Fruit fly (Drosophila melanogaster) whole organism, embryonic: ENCODE results near the gene IFT54.
A peak's percentile ranks its signal among the peaks of the same experiment; 100 is the strongest.

Source experiments
- Ada2b ChIP-seq: fragments of 200-800 bp; sonication (Bioruptor generic); IDR thresholded peaks from 2 replicates; pipeline ENCODE4 v1.3.6; 2022; ENCODE audit warnings: missing biosample characterization, missing genetic modification characterization
- Adf1 ChIP-seq: fragments of 200-800 bp; sonication (Bioruptor generic); IDR thresholded peaks from 2 replicates; pipeline ENCODE4 v1.3.6; 2022; ENCODE audit warnings: missing biosample characterization, missing genetic modification characterization
- Atf3 ChIP-seq: fragments of 200-800 bp; sonication (Bioruptor generic); optimal IDR thresholded peaks from 3 replicates; lab custom pipeline; 2016; ENCODE audit warnings: missing biosample characterization, missing genetic modification characterization
- Blimp-1 ChIP-seq: fragments of 200-800 bp; sonication (Bioruptor generic); optimal IDR thresholded peaks from 3 replicates; lab custom pipeline; 2018; ENCODE audit warnings: missing biosample characterization, missing genetic modification characterization, mild to moderate bottlenecking, moderate library complexity, missing genetic modification reagents
- CG10462 ChIP-seq: fragments of 200-800 bp; sonication (Bioruptor generic); optimal IDR thresholded peaks from 2 replicates; lab custom pipeline; 2016; ENCODE audit warnings: missing biosample characterization, missing genetic modification characterization
- CG10565 ChIP-seq: fragments of 200-800 bp; sonication (Bioruptor generic); optimal IDR thresholded peaks from 3 replicates; lab custom pipeline; 2016; ENCODE audit warnings: missing biosample characterization, mild to moderate bottlenecking, missing genetic modification characterization
- CG13123 ChIP-seq: fragments of 200-800 bp; sonication (Bioruptor generic); optimal IDR thresholded peaks from 2 replicates; lab custom pipeline; 2016; ENCODE audit warnings: missing biosample characterization, missing genetic modification characterization
- CG1603 ChIP-seq: fragments of 200-800 bp; sonication (Bioruptor generic); optimal IDR thresholded peaks from 2 replicates; lab custom pipeline; 2019; ENCODE audit warnings: missing biosample characterization, mild to moderate bottlenecking, missing genetic modification characterization, moderate library complexity
- CG16815 ChIP-seq: fragments of 200-800 bp; sonication (Bioruptor generic); optimal IDR thresholded peaks from 3 replicates; lab custom pipeline; 2017; ENCODE audit warnings: missing biosample characterization, mild to moderate bottlenecking, missing genetic modification characterization
- CG17186 ChIP-seq: fragments of 200-800 bp; sonication (Bioruptor generic); optimal IDR thresholded peaks from 3 replicates; lab custom pipeline; 2017; ENCODE audit warnings: missing biosample characterization, missing genetic modification reagents, missing genetic modification characterization
- CG17359 ChIP-seq: fragments of 200-800 bp; sonication (Bioruptor generic); optimal IDR thresholded peaks from 3 replicates; lab custom pipeline; 2018; ENCODE audit warnings: missing biosample characterization, mild to moderate bottlenecking, missing genetic modification characterization, moderate library complexity
- CG17829 ChIP-seq: fragments of 200-800 bp; optimal IDR thresholded peaks from 2 replicates; lab custom pipeline; 2019; ENCODE audit warnings: missing biosample characterization, mild to moderate bottlenecking, missing genetic modification characterization, moderate library complexity
- CG30020 ChIP-seq: fragments of 200-800 bp; optimal IDR thresholded peaks from 2 replicates; lab custom pipeline; 2019; ENCODE audit warnings: missing biosample characterization, mild to moderate bottlenecking, missing genetic modification characterization, moderate library complexity
- CG30431 ChIP-seq: fragments of 200-800 bp; sonication (Bioruptor generic); optimal IDR thresholded peaks from 2 replicates; lab custom pipeline; 2017; ENCODE audit warnings: missing biosample characterization, missing genetic modification characterization
- CG3847 ChIP-seq: fragments of 200-800 bp; sonication (Bioruptor generic); IDR thresholded peaks from 2 replicates; pipeline ENCODE4 v1.3.6; 2022; ENCODE audit warnings: missing biosample characterization, missing genetic modification characterization
- CG4328 ChIP-seq: fragments of 200-800 bp; sonication (Bioruptor generic); optimal IDR thresholded peaks from 3 replicates; lab custom pipeline; 2017; ENCODE audit warnings: missing biosample characterization, missing genetic modification reagents, missing genetic modification characterization
- CG6272 ChIP-seq: fragments of 200-800 bp; sonication (Bioruptor generic); IDR thresholded peaks from 2 replicates; pipeline ENCODE4 v1.3.6; 2022; ENCODE audit warnings: missing biosample characterization, missing genetic modification characterization
- CG6791 ChIP-seq: fragments of 200-800 bp; sonication (Bioruptor generic); IDR thresholded peaks from 3 replicates; pipeline ENCODE4 v1.3.6; 2022; ENCODE audit warnings: missing biosample characterization, missing genetic modification characterization; ENCODE audit not compliant: partially characterized antibody
- CG7987 ChIP-seq: fragments of 200-800 bp; sonication (Bioruptor generic); optimal IDR thresholded peaks from 2 replicates; lab custom pipeline; 2018; ENCODE audit warnings: missing biosample characterization, mild to moderate bottlenecking, missing genetic modification characterization, moderate library complexity
- CG8359 ChIP-seq: fragments of 200-800 bp; sonication (Bioruptor generic); optimal IDR thresholded peaks from 2 replicates; lab custom pipeline; 2017; ENCODE audit warnings: missing biosample characterization, mild to moderate bottlenecking, missing genetic modification characterization, borderline replicate concordance
- CG9817 ChIP-seq: fragments of 200-800 bp; sonication (Bioruptor generic); optimal IDR thresholded peaks from 2 replicates; lab custom pipeline; 2018; ENCODE audit warnings: missing biosample characterization, mild to moderate bottlenecking, missing genetic modification characterization, moderate library complexity
- H2.0 ChIP-seq: fragments of 200-800 bp; sonication (Bioruptor generic); IDR thresholded peaks from 2 replicates; pipeline ENCODE4 v1.3.6; 2022; ENCODE audit warnings: missing biosample characterization, missing genetic modification characterization
- Hr39 ChIP-seq: fragments of >200 bp; optimal IDR thresholded peaks from 2 replicates; lab custom pipeline; 2017
- Lhr ChIP-seq: fragments of 200-800 bp; sonication (Bioruptor generic); optimal IDR thresholded peaks from 3 replicates; lab custom pipeline; 2017; ENCODE audit warnings: mild to moderate bottlenecking, missing biosample characterization, missing genetic modification reagents, missing genetic modification characterization
- Lim3 ChIP-seq: fragments of 200-800 bp; sonication (Bioruptor generic); IDR thresholded peaks from 2 replicates; pipeline ENCODE4 v1.3.6; 2022; ENCODE audit warnings: missing biosample characterization, missing genetic modification characterization
- NC2β ChIP-seq: fragments of 200-800 bp; sonication (Bioruptor generic); optimal IDR thresholded peaks from 2 replicates; lab custom pipeline; 2016; ENCODE audit warnings: missing biosample characterization, missing genetic modification characterization
- Optix ChIP-seq: fragments of 200-800 bp; sonication (Bioruptor generic); IDR thresholded peaks from 3 replicates; pipeline ENCODE4 v1.3.6; 2022; ENCODE audit warnings: missing biosample characterization, missing genetic modification characterization
- Pdp1 ChIP-seq, 2 experiments: fragments of 200-800 bp; sonication (Bioruptor generic); optimal IDR thresholded peaks; 3 replicates each; lab custom pipeline; 2016; ENCODE audit warnings: missing biosample characterization in 2 of 2, missing genetic modification characterization in 2 of 2, mild to moderate bottlenecking in 1 of 2, moderate library complexity in 1 of 2
- Ptx1 ChIP-seq: fragments of 200-800 bp; sonication (Bioruptor generic); IDR thresholded peaks from 2 replicates; pipeline ENCODE4 v1.3.6; 2022; ENCODE audit warnings: missing biosample characterization, missing genetic modification characterization
- Sin3A ChIP-seq: fragments of >200 bp; optimal IDR thresholded peaks from 2 replicates; lab custom pipeline; 2018
- aop ChIP-seq: fragments of 200-800 bp; sonication (Bioruptor generic); IDR thresholded peaks from 2 replicates; pipeline ENCODE4 v1.3.6; 2022; ENCODE audit warnings: missing biosample characterization, missing genetic modification characterization
- ara ChIP-seq: fragments of 200-800 bp; sonication (Bioruptor generic); IDR thresholded peaks from 2 replicates; pipeline ENCODE4 v1.3.6; 2022; ENCODE audit warnings: missing biosample characterization, missing genetic modification characterization
- ase ChIP-seq: fragments of 200-800 bp; sonication (Bioruptor generic); IDR thresholded peaks from 3 replicates; pipeline ENCODE4 v1.3.6; 2022; ENCODE audit warnings: missing biosample characterization, missing genetic modification characterization
- bigmax ChIP-seq: fragments of 200-800 bp; sonication (Bioruptor generic); optimal IDR thresholded peaks from 2 replicates; lab custom pipeline; 2018; ENCODE audit warnings: missing biosample characterization, mild to moderate bottlenecking, missing genetic modification characterization
- br ChIP-seq: fragments of >200 bp; optimal IDR thresholded peaks from 2 replicates; lab custom pipeline; 2017
- cwo ChIP-seq: fragments of 200-800 bp; sonication (Bioruptor generic); optimal IDR thresholded peaks from 3 replicates; lab custom pipeline; 2017; ENCODE audit warnings: missing biosample characterization, missing genetic modification characterization, mild to moderate bottlenecking, moderate library complexity, missing genetic modification reagents
- dmrt99B ChIP-seq: fragments of 200-800 bp; sonication (Bioruptor generic); optimal IDR thresholded peaks from 2 replicates; lab custom pipeline; 2018; ENCODE audit warnings: missing biosample characterization, mild to moderate bottlenecking, missing genetic modification characterization, moderate library complexity
- dysf ChIP-seq: fragments of 200-800 bp; sonication (Bioruptor generic); IDR thresholded peaks from 3 replicates; pipeline ENCODE4 v1.3.6; 2022; ENCODE audit warnings: missing biosample characterization, missing genetic modification characterization
- gfzf ChIP-seq: fragments of 200-800 bp; sonication (Bioruptor generic); optimal IDR thresholded peaks from 2 replicates; lab custom pipeline; 2016; ENCODE audit warnings: missing biosample characterization, mild to moderate bottlenecking, missing genetic modification characterization, moderate library complexity
- grau ChIP-seq: fragments of 200-800 bp; optimal IDR thresholded peaks from 3 replicates; lab custom pipeline; 2019; ENCODE audit warnings: missing biosample characterization, mild to moderate bottlenecking, missing genetic modification characterization, moderate library complexity
- grn ChIP-seq: fragments of 200-800 bp; sonication (Bioruptor generic); optimal IDR thresholded peaks from 3 replicates; lab custom pipeline; 2017; ENCODE audit warnings: missing biosample characterization, missing genetic modification characterization
- nom ChIP-seq: fragments of 200-800 bp; sonication (Bioruptor generic); optimal IDR thresholded peaks from 2 replicates; lab custom pipeline; 2017; ENCODE audit warnings: missing biosample characterization, missing genetic modification characterization, mild to moderate bottlenecking, moderate library complexity, missing genetic modification reagents
- scrt ChIP-seq: fragments of 200-800 bp; sonication (Bioruptor generic); optimal IDR thresholded peaks from 2 replicates; lab custom pipeline; 2018; ENCODE audit warnings: missing biosample characterization, mild to moderate bottlenecking, missing genetic modification characterization, moderate library complexity
- tio ChIP-seq: fragments of 200-800 bp; sonication (Bioruptor generic); optimal IDR thresholded peaks from 2 replicates; lab custom pipeline; 2017; ENCODE audit warnings: missing biosample characterization, missing genetic modification characterization, inconsistent platforms
- tll ChIP-seq, 2 experiments: fragments of 200-800 bp in 1 of 2; fragments of >200 bp in 1 of 2; sonication (Bioruptor generic) in 1 of 2; optimal IDR thresholded peaks; 2 replicates each; lab custom pipeline; 2017 to 2019; ENCODE audit warnings: missing biosample characterization in 2 of 2, missing genetic modification characterization in 2 of 2, mild to moderate bottlenecking in 1 of 2, moderate library complexity in 1 of 2
- trem ChIP-seq: fragments of 200-800 bp; optimal IDR thresholded peaks from 3 replicates; lab custom pipeline; 2019; ENCODE audit warnings: missing biosample characterization, mild to moderate bottlenecking, missing genetic modification characterization, moderate library complexity
- unpg ChIP-seq: fragments of 200-800 bp; sonication (Bioruptor generic); optimal IDR thresholded peaks from 3 replicates; lab custom pipeline; 2018; ENCODE audit warnings: missing biosample characterization, mild to moderate bottlenecking, missing genetic modification characterization, moderate library complexity

IFT54 gene

DNA sequence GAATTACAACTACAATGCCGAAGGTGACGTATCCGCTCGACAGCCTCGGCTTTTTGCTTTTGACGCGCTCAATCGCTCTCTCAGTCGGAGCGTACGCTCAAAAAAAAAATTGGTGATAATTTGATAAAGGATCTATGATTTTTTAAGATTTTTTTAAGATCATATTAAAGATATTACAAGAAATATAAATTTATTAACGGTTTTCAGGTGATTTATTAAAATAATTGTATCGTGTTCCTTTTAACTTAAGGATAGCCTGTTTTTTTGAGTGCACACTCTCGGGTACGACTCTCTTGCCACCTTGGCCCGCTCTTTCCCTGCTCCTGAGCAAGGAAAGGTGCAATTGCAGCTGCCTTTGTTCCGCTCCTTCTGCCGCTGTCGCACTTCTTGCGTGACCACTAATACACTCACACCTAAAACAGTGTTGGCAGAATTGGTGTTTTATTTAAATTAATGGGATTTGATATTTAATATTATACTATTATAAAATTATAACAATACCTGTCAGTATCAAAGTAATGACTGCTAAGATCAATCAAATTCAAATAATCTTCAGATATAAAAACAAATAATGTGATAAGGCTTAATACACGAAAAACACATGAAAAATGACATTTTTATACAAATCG is 24.2 kb upstream of the IFT54 start (continued):
- TF ChIP-seq Lim3 (GFP tag; lab: Robert Waterston, UW) (no peak), trem (tag; lab: Kevin White, UChicago) (peak; percentile 79), CG10565 (peak; percentile 40), tio (no peak), Sin3A (lab: Kevin White, UChicago) (no peak), CG3847 (GFP tag; lab: Robert Waterston, UW) (peak; percentile 73), CG13123 (GFP tag; lab: Kevin White, UChicago) (no peak), CG6272 (GFP tag; lab: Robert Waterston, UW) (peak; percentile 71), Ptx1 (GFP tag; lab: Robert Waterston, UW) (peak; percentile 77), nom (GFP tag; lab: Kevin White, UChicago) (peak; percentile 97), CG9817 (tag; lab: Kevin White, UChicago) (peak; percentile 55), Blimp-1 (GFP tag; lab: Kevin White, UChicago) (no peak), grau (peak; percentile 83), cwo (GFP tag; lab: Kevin White, UChicago) (peak; percentile 69), CG10462 (GFP tag; lab: Kevin White, UChicago) (peak; percentile 72), Atf3 (GFP tag; lab: Kevin White, UChicago) (no peak), CG6791 (GFP tag; lab: Robert Waterston, UW) (no peak), CG8359 (GFP tag; lab: Kevin White, UChicago) (peak; percentile 57), CG30431 (GFP tag; lab: Kevin White, UChicago) (peak; percentile 60), NC2β (GFP tag; lab: Kevin White, UChicago) (peak; percentile 3), aop (GFP tag; lab: Robert Waterston, UW) (no peak), CG17186 (GFP tag; lab: Kevin White, UChicago) (no peak), grn (GFP tag; lab: Kevin White, UChicago) (no peak), CG16815 (GFP tag; lab: Kevin White, UChicago) (peak; percentile 82), CG17359 (tag; lab: Kevin White, UChicago) (no peak), bigmax (GFP tag; lab: Kevin White, UChicago) (no peak), Lhr (GFP tag; lab: Kevin White, UChicago) (peak; percentile 43), scrt (GFP tag; lab: Kevin White, UChicago) (no peak), Adf1 (peak; percentile 61; the same call in 1 of the 2 replicates), CG4328 (GFP tag; lab: Kevin White, UChicago) (no peak), CG30020 (tag; lab: Kevin White, UChicago) (no peak), Pdp1 (GFP tag; optimal IDR thresholded peaks at IDR 0.05; lab: Kevin White, UChicago) (peak in 1 of 2 experiments; percentile 41), gfzf (no peak), CG1603 (tag; lab: Kevin White, UChicago) (no peak), H2.0 (peak; percentile 81), Optix (GFP tag; lab: Robert Waterston, UW) (peak; percentile 54; the same call in 2 of the 3 replicates), ara (GFP tag; lab: Robert Waterston, UW) (peak; percentile 87), CG17829 (peak; percentile 91), br (no peak), Ada2b (GFP tag; lab: Robert Waterston, UW) (peak; percentile 79), Hr39 (lab: Kevin White, UChicago) (no peak), CG7987 (no peak), ase (peak; percentile 44; the same call in 2 of the 3 replicates), tll (GFP tag; optimal IDR thresholded peaks at IDR 0.05; lab: Kevin White, UChicago) (peak in 1 of 2 experiments; percentile 85), dmrt99B (tag; lab: Kevin White, UChicago) (no peak), dysf (GFP tag; lab: Robert Waterston, UW) (peak; percentile 74), unpg (GFP tag; lab: Kevin White, UChicago) (no peak)
